Worm (Caenorhabditis elegans) whole organism, L3 larva: Measurements from ENCODE around the gene cyp-33C7.

Source experiments
- aly-2 ChIP-seq: fragments of 150-350 bp; optimal IDR thresholded peaks from 2 replicates; lab custom pipeline; 2014; ENCODE audit warnings: missing biosample characterization, missing genetic modification characterization
- ama-1 ChIP-seq: fragments of 150-350 bp; optimal IDR thresholded peaks from 2 replicates; lab custom pipeline; 2018
- ceh-28 ChIP-seq: fragments of 150-350 bp; optimal IDR thresholded peaks from 2 replicates; lab custom pipeline; 2014; ENCODE audit warnings: missing biosample characterization, missing genetic modification reagents, missing genetic modification characterization
- ceh-82 ChIP-seq: fragments of 150-350 bp; optimal IDR thresholded peaks from 2 replicates; lab custom pipeline; 2014; ENCODE audit warnings: missing biosample characterization, missing genetic modification characterization
- ceh-9 ChIP-seq: sonication (generic microtip); optimal IDR thresholded peaks from 2 replicates; lab custom pipeline; 2018; ENCODE audit warnings: missing biosample characterization, missing genetic modification characterization
- egl-27 ChIP-seq: sonication (generic microtip); optimal IDR thresholded peaks from 4 replicates; lab custom pipeline; 2017; ENCODE audit warnings: missing biosample characterization, missing genetic modification reagents, missing genetic modification characterization
- elt-1 ChIP-seq: fragments of 150-350 bp; optimal IDR thresholded peaks from 2 replicates; lab custom pipeline; 2014; ENCODE audit warnings: missing biosample characterization, missing genetic modification characterization
- elt-2 ChIP-seq: sonication (generic microtip); optimal IDR thresholded peaks from 2 replicates; lab custom pipeline; 2016; ENCODE audit warnings: missing genetic modification reagents, mild to moderate bottlenecking, missing genetic modification characterization, missing compliant biosample characterization
- elt-3 ChIP-seq, 3 experiments: fragments of 150-350 bp in 1 of 3; sonication (generic microtip) in 2 of 3; optimal IDR thresholded peaks; 2 replicates in 2 of 3; 4 replicates in 1 of 3; lab custom pipeline; 2014 to 2017; ENCODE audit warnings: missing biosample characterization in 3 of 3, missing genetic modification characterization in 3 of 3
- eor-1 ChIP-seq, 2 experiments: fragments of 150-350 bp; optimal IDR thresholded peaks; 2 replicates each; lab custom pipeline; 2014 to 2018; ENCODE audit warnings: missing biosample characterization in 2 of 2, missing genetic modification characterization in 2 of 2
- fkh-10 ChIP-seq: sonication (generic microtip); optimal IDR thresholded peaks from 2 replicates; lab custom pipeline; 2017; ENCODE audit warnings: missing biosample characterization, missing genetic modification reagents, missing genetic modification characterization
- fkh-2 ChIP-seq: fragments of 150-350 bp; optimal IDR thresholded peaks from 2 replicates; lab custom pipeline; 2014; ENCODE audit warnings: missing biosample characterization, missing genetic modification reagents, missing genetic modification characterization
- fos-1 ChIP-seq: fragments of 150-350 bp; optimal IDR thresholded peaks from 2 replicates; lab custom pipeline; 2014; ENCODE audit warnings: missing biosample characterization, missing genetic modification characterization
- hmg-11 ChIP-seq: sonication (generic microtip); optimal IDR thresholded peaks from 2 replicates; lab custom pipeline; 2016; ENCODE audit warnings: missing genetic modification characterization, missing compliant biosample characterization
- jun-1 ChIP-seq: fragments of 150-350 bp; optimal IDR thresholded peaks from 2 replicates; lab custom pipeline; 2014; ENCODE audit warnings: missing biosample characterization, missing genetic modification reagents, missing genetic modification characterization
- lin-15B ChIP-seq: fragments of 150-350 bp; optimal IDR thresholded peaks from 2 replicates; lab custom pipeline; 2014; ENCODE audit warnings: missing biosample characterization, missing genetic modification characterization
- lin-39 ChIP-seq: fragments of 150-350 bp; optimal IDR thresholded peaks from 2 replicates; lab custom pipeline; 2018; ENCODE audit warnings: missing biosample characterization, missing genetic modification reagents, missing genetic modification characterization
- mdl-1 ChIP-seq: fragments of 150-350 bp; optimal IDR thresholded peaks from 2 replicates; lab custom pipeline; 2014; ENCODE audit warnings: missing biosample characterization, missing genetic modification characterization
- mml-1 ChIP-seq: fragments of 150-350 bp; sonication (generic microtip); optimal IDR thresholded peaks from 3 replicates; lab custom pipeline; 2014; ENCODE audit warnings: missing biosample characterization, missing genetic modification characterization
- nfya-1 ChIP-seq: sonication (generic microtip); optimal IDR thresholded peaks from 2 replicates; lab custom pipeline; 2017; ENCODE audit warnings: missing genetic modification characterization, mild to moderate bottlenecking, missing compliant biosample characterization, antibody characterized with exemption, moderate library complexity; ENCODE audit not compliant: insufficient read depth
- nhr-11 ChIP-seq: fragments of 150-350 bp; optimal IDR thresholded peaks from 2 replicates; lab custom pipeline; 2014; ENCODE audit warnings: missing biosample characterization, missing genetic modification characterization
- nhr-12 ChIP-seq: fragments of 150-350 bp; optimal IDR thresholded peaks from 2 replicates; lab custom pipeline; 2014; ENCODE audit warnings: missing biosample characterization, missing genetic modification characterization
- nhr-23 ChIP-seq: fragments of 150-350 bp; optimal IDR thresholded peaks from 2 replicates; lab custom pipeline; 2014; ENCODE audit warnings: missing biosample characterization, missing genetic modification reagents, missing genetic modification characterization
- nhr-237 ChIP-seq: fragments of 150-350 bp; optimal IDR thresholded peaks from 2 replicates; lab custom pipeline; 2014; ENCODE audit warnings: missing biosample characterization, missing genetic modification characterization
- nhr-25 ChIP-seq: sonication (generic microtip); optimal IDR thresholded peaks from 2 replicates; lab custom pipeline; 2017; ENCODE audit warnings: missing biosample characterization, missing genetic modification characterization
- nhr-28 ChIP-seq: fragments of 150-350 bp; optimal IDR thresholded peaks from 2 replicates; lab custom pipeline; 2014; ENCODE audit warnings: missing biosample characterization, missing genetic modification characterization
- nhr-67 ChIP-seq: fragments of 150-350 bp; optimal IDR thresholded peaks from 2 replicates; lab custom pipeline; 2014; ENCODE audit warnings: missing biosample characterization, missing genetic modification characterization
- nhr-76 ChIP-seq: fragments of 150-350 bp; sonication (generic microtip); optimal IDR thresholded peaks from 5 replicates; lab custom pipeline; 2014; ENCODE audit warnings: missing biosample characterization, missing genetic modification characterization
- pha-4 ChIP-seq: fragments of 150-350 bp; optimal IDR thresholded peaks from 2 replicates; lab custom pipeline; 2014; ENCODE audit warnings: missing biosample characterization, missing genetic modification reagents, missing genetic modification characterization
- pqm-1 ChIP-seq: fragments of 150-350 bp; optimal IDR thresholded peaks from 2 replicates; lab custom pipeline; 2017; ENCODE audit warnings: missing biosample characterization, missing genetic modification characterization, inconsistent platforms
- sea-2 ChIP-seq: fragments of 150-350 bp; sonication (generic microtip); optimal IDR thresholded peaks from 4 replicates; lab custom pipeline; 2014; ENCODE audit warnings: missing biosample characterization, missing genetic modification reagents, missing genetic modification characterization
- skn-1 ChIP-seq: fragments of 150-350 bp; optimal IDR thresholded peaks from 2 replicates; lab custom pipeline; 2014; ENCODE audit warnings: missing biosample characterization, missing genetic modification characterization
- snpc-4 ChIP-seq: fragments of 150-350 bp; optimal IDR thresholded peaks from 2 replicates; lab custom pipeline; 2014; ENCODE audit warnings: missing biosample characterization, missing genetic modification characterization
- tbx-2 ChIP-seq: sonication (generic microtip); optimal IDR thresholded peaks from 2 replicates; lab custom pipeline; 2016; ENCODE audit warnings: mild to moderate bottlenecking, missing genetic modification characterization, missing compliant biosample characterization
- unc-39 ChIP-seq: sonication (generic microtip); optimal IDR thresholded peaks from 4 replicates; lab custom pipeline; 2017; ENCODE audit warnings: missing biosample characterization, missing genetic modification characterization
- unc-62 ChIP-seq: fragments of 150-350 bp; sonication (generic microtip); optimal IDR thresholded peaks from 4 replicates; lab custom pipeline; 2014; ENCODE audit warnings: missing biosample characterization, missing genetic modification reagents, missing genetic modification characterization
- zag-1 ChIP-seq: fragments of 150-350 bp; optimal IDR thresholded peaks from 2 replicates; lab custom pipeline; 2014; ENCODE audit warnings: missing biosample characterization, missing genetic modification characterization
- ztf-11 ChIP-seq: fragments of 150-350 bp; optimal IDR thresholded peaks from 2 replicates; lab custom pipeline; 2014; ENCODE audit warnings: missing biosample characterization, missing genetic modification characterization

The cyp-33C7 gene

DNA sequence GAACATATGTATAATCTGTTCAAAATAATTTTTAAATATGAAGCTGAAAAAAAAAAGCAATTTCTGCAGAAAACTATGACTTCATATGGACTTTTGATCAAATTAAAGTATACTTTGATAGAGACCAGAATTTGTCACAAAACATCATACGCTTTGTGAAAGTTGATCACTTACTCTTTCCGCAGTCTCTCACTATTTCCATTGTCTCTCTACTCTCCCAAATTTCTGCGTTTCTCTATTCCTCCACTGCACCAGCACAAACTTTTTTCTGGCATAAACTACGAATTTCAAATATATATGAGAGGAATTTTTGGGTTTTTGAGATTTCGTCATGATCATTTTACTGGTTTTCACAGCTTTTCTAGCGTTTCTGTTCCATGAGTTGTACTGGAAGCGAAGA, 14.5 kb upstream of the cyp-33C7 start, which contains the start of gene cyp-33C4:
Gene cyp-33C4, plus strand, starts transcription at position 293 of the 400 bp plus-strand sequence.
- peak; percentile 39 for TF ChIP-seq pha-4
- peak; percentile 25 for TF ChIP-seq jun-1 (tag; lab: Kevin White, UChicago)
- TF ChIP-seq hmg-11: peak; percentile 47
- no peak for TF ChIP-seq ama-1
- TF ChIP-seq pqm-1: peak; percentile 63
- TF ChIP-seq fos-1 (tag; lab: Kevin White, UChicago): no peak
- TF ChIP-seq nfya-1 (tag; lab: Kevin White, UChicago): peak; percentile 38
- no peak for TF ChIP-seq nhr-11 (tag; lab: Kevin White, UChicago)
- peak; percentile 43 for TF ChIP-seq elt-2 (tag; lab: Kevin White, UChicago)
- no peak for TF ChIP-seq zag-1 (tag; lab: Kevin White, UChicago)

ce11 chrV:2238012-2238411, 12.3 kb upstream of the cyp-33C7 start:
- TF ChIP-seq ceh-82 (tag; lab: Kevin White, UChicago): no peak
- peak; percentile 57 for TF ChIP-seq pha-4
- TF ChIP-seq sea-2: no peak
- peak; percentile 26 for TF ChIP-seq elt-2 (tag; lab: Kevin White, UChicago)
- no peak for TF ChIP-seq nhr-237 (tag; lab: Kevin White, UChicago)
- no peak for TF ChIP-seq mdl-1
- TF ChIP-seq fkh-10 (GFP tag; lab: Kevin White, UChicago): no peak
- no peak for TF ChIP-seq nhr-67 (tag; lab: Kevin White, UChicago)
- TF ChIP-seq eor-1 (tag; optimal IDR thresholded peaks at IDR 0.05; lab: Kevin White, UChicago): no peak
- TF ChIP-seq ztf-11: no peak
- no peak for TF ChIP-seq nhr-28 (tag; lab: Kevin White, UChicago)
- no peak for TF ChIP-seq nhr-76 (tag; lab: Kevin White, UChicago)
- TF ChIP-seq lin-39: no peak
- no peak for TF ChIP-seq skn-1 (tag; lab: Kevin White, UChicago)
- TF ChIP-seq elt-3 (tag; optimal IDR thresholded peaks at IDR 0.05; lab: Kevin White, UChicago): no peak
- no peak for TF ChIP-seq fkh-2 (tag; lab: Kevin White, UChicago)
- peak; percentile 8 for TF ChIP-seq pqm-1
- no peak for TF ChIP-seq ceh-9 (tag; lab: Kevin White, UChicago)

DNA sequence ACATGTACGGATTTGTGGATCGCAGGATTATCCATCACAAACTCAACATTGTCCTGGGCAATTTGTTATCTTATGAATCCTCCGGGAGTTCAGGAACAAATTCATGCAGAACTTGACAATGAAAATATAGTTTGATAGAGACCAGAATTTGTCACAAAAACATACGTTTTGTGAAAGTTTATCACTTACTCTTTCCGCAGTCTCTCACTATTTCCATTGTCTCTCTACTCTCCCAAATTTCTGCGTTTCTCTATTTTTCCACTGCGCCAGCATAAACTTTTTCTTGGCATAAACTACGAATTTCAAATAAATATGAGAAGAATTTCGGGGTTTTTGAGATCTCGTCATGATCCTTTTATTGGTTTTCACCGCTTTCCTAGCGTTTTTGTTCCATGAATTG, 7.7 kb upstream of the cyp-33C7 start, which contains the start of gene cyp-33C3:
Gene cyp-33C3, plus strand, starts transcription at position 149 of the 400 bp plus-strand sequence.
- TF ChIP-seq aly-2 (tag; lab: Kevin White, UChicago) (no peak), tbx-2 (no peak), elt-2 (tag; lab: Kevin White, UChicago) (peak; percentile 18), lin-15B (no peak)

DNA sequence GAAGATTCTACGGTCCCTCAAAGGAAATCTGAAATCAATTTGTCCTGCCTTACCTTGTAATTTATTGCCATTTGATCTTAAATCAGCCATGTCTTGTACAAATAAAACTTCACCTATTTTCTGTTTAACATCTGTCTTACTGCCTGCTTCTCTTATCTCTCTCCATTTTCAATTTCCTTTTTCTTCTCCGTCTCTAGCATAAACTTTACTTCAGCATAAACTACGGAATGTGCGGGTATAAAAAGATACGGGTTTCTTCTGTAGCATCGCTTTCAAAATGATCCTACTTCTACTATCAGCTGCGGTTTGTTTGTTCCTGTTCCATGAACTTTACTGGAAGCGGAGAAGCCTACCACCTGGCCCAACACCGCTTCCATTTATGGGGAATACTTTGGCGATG, 5.6 kb upstream of the cyp-33C7 start, which contains the start of gene cyp-33C5:
Gene cyp-33C5, plus strand, starts transcription at position 254 of the 400 bp plus-strand sequence.
- TF ChIP-seq nhr-12 (tag; lab: Kevin White, UChicago) (no peak), pqm-1 (peak; percentile 42), nhr-25 (tag; lab: Kevin White, UChicago) (no peak), pha-4 (peak; percentile 77), nhr-23 (peak; percentile 18), ceh-28 (peak; percentile 46), egl-27 (tag; lab: Kevin White, UChicago) (no peak), elt-2 (tag; lab: Kevin White, UChicago) (peak; percentile 36)

DNA sequence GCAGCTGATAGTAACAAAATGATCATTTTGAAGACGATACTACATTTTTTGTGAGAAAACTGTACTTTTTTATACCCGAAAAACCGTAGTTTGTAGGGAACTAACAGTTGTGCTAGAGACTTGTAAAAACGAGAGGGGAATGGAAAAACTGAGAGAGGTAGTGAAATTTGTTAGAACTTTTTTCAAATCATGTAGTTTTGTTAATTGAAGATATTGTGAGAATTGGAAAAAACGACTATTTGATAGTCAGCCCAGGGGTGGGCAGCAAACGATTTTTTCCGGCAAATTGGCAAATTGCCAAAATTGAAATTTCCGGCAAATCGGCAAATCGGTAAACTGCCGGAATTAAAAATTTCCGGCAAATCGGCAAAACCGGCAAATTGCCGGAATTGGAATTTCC, 1.0 kb upstream of the cyp-33C7 start, which contains the start of gene cyp-33C6:
Gene cyp-33C6, minus strand, starts transcription at position 101 of the 400 bp plus-strand sequence.
- no peak for TF ChIP-seq ceh-82 (tag; lab: Kevin White, UChicago)
- no peak for TF ChIP-seq nhr-25 (tag; lab: Kevin White, UChicago)
- no peak for TF ChIP-seq ceh-28
- no peak for TF ChIP-seq unc-39 (tag; lab: Kevin White, UChicago)
- TF ChIP-seq nhr-28 (tag; lab: Kevin White, UChicago): no peak
- no peak for TF ChIP-seq jun-1 (tag; lab: Kevin White, UChicago)
- no peak for TF ChIP-seq mdl-1
- TF ChIP-seq unc-62: no peak
- TF ChIP-seq pha-4: no peak
- TF ChIP-seq mml-1 (tag; lab: Kevin White, UChicago): no peak
- TF ChIP-seq ztf-11: no peak
- no peak for TF ChIP-seq snpc-4 (tag; lab: Kevin White, UChicago)
- no peak for TF ChIP-seq nhr-11 (tag; lab: Kevin White, UChicago)
- TF ChIP-seq sea-2: no peak
- TF ChIP-seq tbx-2: no peak
- no peak for TF ChIP-seq nhr-237 (tag; lab: Kevin White, UChicago)
- no peak for TF ChIP-seq elt-1
